Fruit fly (Drosophila melanogaster): Measurements from ENCODE around the gene CG5674.

CG5674 gene

dm6 chr2L:18007060-18007459 is 43.9 kb downstream of the CG5674 start, which contains the start of gene CG42659:
Gene CG42659 (plus strand): TSS chr2L:18007360.
- TF ChIP-seq CG17801 (GFP tag; optimal IDR thresholded peaks at IDR 0.05; ENCODE audit: partially characterized antibody), result no peak

- TF ChIP-seq CG17801 (GFP tag; optimal IDR thresholded peaks at IDR 0.05; ENCODE audit: partially characterized antibody), result no peak
These were observed 44.5 kb downstream of the CG5674 start, which contains the start of the genes CG42634 and CG42635 for dm6 chr2L:18007635-18008034. Gene CG42634 (plus strand): TSS chr2L:18007935. Gene CG42635 (plus strand): TSS chr2L:18007935.

dm6 chr2L:18008653-18009052 is 45.5 kb downstream of the CG5674 start, which contains the start of gene CG31740:
Gene CG31740 (plus strand): TSS chr2L:18008953.
- TF ChIP-seq CG17801 (GFP tag; optimal IDR thresholded peaks at IDR 0.05; ENCODE audit: partially characterized antibody), result no peak

- TF ChIP-seq CG17801 (GFP tag; optimal IDR thresholded peaks at IDR 0.05; ENCODE audit: partially characterized antibody), result no peak
These were observed 46.5 kb downstream of the CG5674 start for dm6 chr2L:18009672-18010071.

dm6 chr2L:18011375-18011774 is 48.2 kb downstream of the CG5674 start, which contains the start of gene elfless:
Gene elfless (minus strand): TSS chr2L:18011475.
- no peak for TF ChIP-seq CG17801 (GFP tag; optimal IDR thresholded peaks at IDR 0.05; ENCODE audit: partially characterized antibody)

dm6 chr2L:18012168-18012567 is 49.0 kb downstream of the CG5674 start, which contains the start of gene rdo:
Gene rdo (plus strand): TSS chr2L:18012380.
- TF ChIP-seq CG17801 (GFP tag; optimal IDR thresholded peaks at IDR 0.05; ENCODE audit: partially characterized antibody), result no peak
